Worm (Caenorhabditis elegans): Measurements from ENCODE around the gene T12B3.2.

DNA sequence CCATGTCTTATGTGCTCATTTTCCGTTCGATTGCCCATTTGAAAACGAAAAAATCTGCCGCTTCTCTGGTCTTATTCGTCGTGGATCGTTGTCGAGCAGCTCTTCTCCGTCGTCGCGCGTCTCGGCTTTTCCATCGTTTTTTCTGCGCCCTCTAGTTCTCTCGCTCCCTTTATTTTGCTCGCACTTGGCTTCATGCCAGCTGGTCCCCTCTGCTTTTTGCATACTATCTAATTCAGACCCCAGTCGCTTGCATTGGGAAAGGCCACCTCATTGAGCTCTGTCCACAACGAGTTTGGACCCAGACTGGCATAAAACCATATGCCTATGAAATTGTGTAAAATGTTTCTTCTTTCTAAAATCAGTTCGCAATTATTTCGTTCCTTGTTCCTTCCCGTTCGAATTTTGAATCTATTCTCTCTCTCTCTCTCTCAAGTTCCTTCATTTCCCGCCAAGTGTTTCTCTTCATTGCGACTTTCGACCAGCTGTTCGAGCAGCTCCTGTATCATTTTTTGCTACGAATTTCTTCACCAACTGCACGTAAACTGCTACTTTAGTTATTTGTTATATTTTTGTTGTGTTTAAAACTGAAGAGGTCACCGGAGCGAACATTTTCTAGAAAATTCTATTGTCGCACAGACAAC lies 13.6 kb downstream of the T12B3.2 start:
- TF ChIP-seq nhr-11 (tag; optimal IDR thresholded peaks at IDR 0.05) (no peak), dmd-4 (tag; optimal IDR thresholded peaks at IDR 0.05; ENCODE audit: borderline replicate concordance) (no peak), pha-4 (tag; optimal IDR thresholded peaks at IDR 0.05) (no peak), unc-55 (GFP tag; optimal IDR thresholded peaks at IDR 0.05) (no peak), hlh-30 (tag; optimal IDR thresholded peaks at IDR 0.05; ENCODE audit: insufficient read depth) (no peak), sox-4 (tag; optimal IDR thresholded peaks at IDR 0.05) (no peak), syd-9 (tag; optimal IDR thresholded peaks at IDR 0.05) (no peak), ama-1 (optimal IDR thresholded peaks at IDR 0.05) (no peak), tbx-2 (tag; optimal IDR thresholded peaks at IDR 0.05) (no peak), npax-4 (tag; optimal IDR thresholded peaks at IDR 0.05) (no peak), sdc-2 (tag; optimal IDR thresholded peaks at IDR 0.05) (no peak), hlh-8 (tag; optimal IDR thresholded peaks at IDR 0.05) (no peak)

Data from whole organism, late embryonic.